Fruit fly (Drosophila melanogaster): Measurements from ENCODE around the gene CG9673.

DNA sequence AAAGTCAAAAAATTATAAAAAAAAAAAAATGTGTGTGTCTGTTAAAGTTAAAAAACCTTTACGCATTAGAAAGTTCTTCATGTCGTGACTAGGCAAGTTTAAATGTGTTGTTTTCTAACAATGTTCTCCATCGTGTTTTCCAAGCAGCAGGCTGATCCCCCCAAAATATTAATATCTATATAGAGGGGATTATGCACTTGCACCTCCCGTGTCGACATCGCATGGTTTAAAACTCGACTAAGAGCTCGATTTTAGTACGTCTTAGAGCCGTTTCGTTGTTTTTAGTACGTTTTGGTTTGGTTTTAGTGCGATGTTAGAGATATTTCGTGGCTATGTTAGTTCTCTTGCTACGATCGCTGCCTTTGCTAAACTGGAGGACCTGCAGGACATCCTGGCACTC lies 49.4 kb upstream of the CG9673 start:
- no peak for TF ChIP-seq insv (optimal IDR thresholded peaks at IDR 0.05)
- no peak for TF ChIP-seq Sin3A (optimal IDR thresholded peaks at IDR 0.05)
- TF ChIP-seq ttk (optimal IDR thresholded peaks at IDR 0.05), result no peak
- no peak for TF ChIP-seq psq (optimal IDR thresholded peaks at IDR 0.05)
- TF ChIP-seq h (optimal IDR thresholded peaks at IDR 0.05), result no peak
